Worm (Caenorhabditis elegans) whole organism, mixed stage, embryonic: Measurements from ENCODE around the gene gei-18.

Experiments
- M03D4.4 ChIP-seq: sonication (generic microtip); optimal IDR thresholded peaks from 2 replicates; lab custom pipeline; 2017; ENCODE audit warnings: mild to moderate bottlenecking, missing genetic modification characterization, missing compliant biosample characterization
- bed-3 ChIP-seq: fragments of 200-800 bp; sonication (Bioruptor generic); optimal IDR thresholded peaks from 3 replicates; lab custom pipeline; 2018; ENCODE audit warnings: mild to moderate bottlenecking, missing genetic modification characterization, moderate library complexity, missing compliant biosample characterization
- blmp-1 ChIP-seq: fragments of 150-350 bp; optimal IDR thresholded peaks from 2 replicates; lab custom pipeline; 2014; ENCODE audit warnings: missing biosample characterization, missing genetic modification characterization
- ceh-39 ChIP-seq: fragments of 150-350 bp; optimal IDR thresholded peaks from 2 replicates; lab custom pipeline; 2014; ENCODE audit warnings: missing biosample characterization, missing genetic modification characterization
- ceh-43 ChIP-seq: fragments of 200-800 bp; sonication (Bioruptor generic); optimal IDR thresholded peaks from 2 replicates; lab custom pipeline; 2018; ENCODE audit warnings: mild to moderate bottlenecking, missing genetic modification characterization, moderate library complexity, missing compliant biosample characterization
- ceh-83 ChIP-seq: fragments of 200-800 bp; sonication (Bioruptor generic); optimal IDR thresholded peaks from 2 replicates; lab custom pipeline; 2018; ENCODE audit warnings: mild to moderate bottlenecking, missing genetic modification characterization, missing compliant biosample characterization
- ces-1 ChIP-seq: fragments of 150-350 bp; optimal IDR thresholded peaks from 2 replicates; lab custom pipeline; 2014; ENCODE audit warnings: missing biosample characterization, missing genetic modification reagents, missing genetic modification characterization
- cnd-1 ChIP-seq: fragments of 200-800 bp; sonication (Bioruptor generic); optimal IDR thresholded peaks from 2 replicates; lab custom pipeline; 2018; ENCODE audit warnings: mild to moderate bottlenecking, missing genetic modification characterization, missing compliant biosample characterization
- drap-1 ChIP-seq: fragments of 200-800 bp; sonication (Bioruptor generic); optimal IDR thresholded peaks from 3 replicates; lab custom pipeline; 2018; ENCODE audit warnings: mild to moderate bottlenecking, missing genetic modification characterization, missing compliant biosample characterization
- elt-1 ChIP-seq: sonication (generic microtip); optimal IDR thresholded peaks from 2 replicates; lab custom pipeline; 2017; ENCODE audit warnings: missing genetic modification characterization, mild to moderate bottlenecking, missing compliant biosample characterization, antibody characterized with exemption, moderate library complexity, borderline replicate concordance; ENCODE audit not compliant: insufficient read depth
- elt-3 ChIP-seq: fragments of 150-350 bp; optimal IDR thresholded peaks from 2 replicates; lab custom pipeline; 2014; ENCODE audit warnings: missing biosample characterization, missing genetic modification characterization
- flh-1 ChIP-seq: fragments of 200-800 bp; sonication (Bioruptor generic); optimal IDR thresholded peaks from 2 replicates; lab custom pipeline; 2018; ENCODE audit warnings: mild to moderate bottlenecking, missing genetic modification characterization, moderate library complexity, missing compliant biosample characterization
- ham-2 ChIP-seq: fragments of 200-800 bp; sonication (Bioruptor generic); optimal IDR thresholded peaks from 2 replicates; lab custom pipeline; 2018; ENCODE audit warnings: mild to moderate bottlenecking, missing genetic modification characterization, missing compliant biosample characterization
- hlh-1 ChIP-seq: fragments of 150-350 bp; optimal IDR thresholded peaks from 2 replicates; lab custom pipeline; 2014; ENCODE audit warnings: missing biosample characterization, missing genetic modification reagents, missing genetic modification characterization
- lin-13 ChIP-seq: fragments of 150-350 bp; optimal IDR thresholded peaks from 2 replicates; lab custom pipeline; 2014; ENCODE audit warnings: missing biosample characterization, missing genetic modification characterization
- lin-32 ChIP-seq: fragments of 200-800 bp; sonication (Bioruptor generic); optimal IDR thresholded peaks from 2 replicates; lab custom pipeline; 2018; ENCODE audit warnings: mild to moderate bottlenecking, missing genetic modification characterization, missing compliant biosample characterization
- lsy-2 ChIP-seq: fragments of 150-350 bp; optimal IDR thresholded peaks from 2 replicates; lab custom pipeline; 2014; ENCODE audit warnings: missing biosample characterization, missing genetic modification characterization
- mab-5 ChIP-seq: fragments of 150-350 bp; optimal IDR thresholded peaks from 2 replicates; lab custom pipeline; 2014; ENCODE audit warnings: missing biosample characterization, missing genetic modification characterization
- mep-1 ChIP-seq: fragments of 150-350 bp; optimal IDR thresholded peaks from 2 replicates; lab custom pipeline; 2017; ENCODE audit warnings: missing biosample characterization, missing genetic modification reagents, missing genetic modification characterization, inconsistent platforms
- mls-2 ChIP-seq: sonication (generic microtip); optimal IDR thresholded peaks from 2 replicates; lab custom pipeline; 2016; ENCODE audit warnings: mild to moderate bottlenecking, missing genetic modification characterization, moderate library complexity, missing compliant biosample characterization
- nhr-12 ChIP-seq: fragments of 150-350 bp; optimal IDR thresholded peaks from 2 replicates; lab custom pipeline; 2014; ENCODE audit warnings: missing biosample characterization, missing genetic modification characterization
- nhr-2 ChIP-seq: fragments of 150-350 bp; optimal IDR thresholded peaks from 2 replicates; lab custom pipeline; 2014; ENCODE audit warnings: missing biosample characterization, missing genetic modification characterization
- nhr-237 ChIP-seq: fragments of 150-350 bp; optimal IDR thresholded peaks from 2 replicates; lab custom pipeline; 2014; ENCODE audit warnings: missing biosample characterization, missing genetic modification characterization
- nhr-28 ChIP-seq: fragments of 150-350 bp; optimal IDR thresholded peaks from 2 replicates; lab custom pipeline; 2014; ENCODE audit warnings: missing biosample characterization, missing genetic modification characterization
- nhr-76 ChIP-seq: sonication (generic microtip); optimal IDR thresholded peaks from 2 replicates; lab custom pipeline; 2017; ENCODE audit warnings: missing biosample characterization, missing genetic modification characterization
- pha-4 ChIP-seq: fragments of 150-350 bp; optimal IDR thresholded peaks from 2 replicates; lab custom pipeline; 2018; ENCODE audit warnings: missing biosample characterization, missing genetic modification reagents, missing genetic modification characterization
- sem-2 ChIP-seq: fragments of 200-800 bp; sonication (Bioruptor generic); optimal IDR thresholded peaks from 2 replicates; lab custom pipeline; 2018; ENCODE audit warnings: mild to moderate bottlenecking, missing genetic modification characterization, missing compliant biosample characterization
- snpc-4 ChIP-seq: fragments of 150-350 bp; optimal IDR thresholded peaks from 2 replicates; lab custom pipeline; 2014; ENCODE audit warnings: missing biosample characterization, missing genetic modification characterization
- sptf-1 ChIP-seq: sonication (generic microtip); optimal IDR thresholded peaks from 2 replicates; lab custom pipeline; 2017; ENCODE audit warnings: mild to moderate bottlenecking, missing genetic modification characterization, moderate library complexity, missing compliant biosample characterization
- tbx-8 ChIP-seq: fragments of 200-800 bp; sonication (Bioruptor generic); optimal IDR thresholded peaks from 2 replicates; lab custom pipeline; 2018; ENCODE audit warnings: mild to moderate bottlenecking, missing genetic modification characterization, moderate library complexity, missing compliant biosample characterization
- unc-120 ChIP-seq: sonication (generic microtip); optimal IDR thresholded peaks from 2 replicates; lab custom pipeline; 2017; ENCODE audit warnings: missing genetic modification characterization, missing compliant biosample characterization; ENCODE audit not compliant: poor library complexity, severe bottlenecking
- unc-39 ChIP-seq: fragments of 150-350 bp; optimal IDR thresholded peaks from 2 replicates; lab custom pipeline; 2014; ENCODE audit warnings: missing biosample characterization, missing genetic modification characterization
- unc-62 ChIP-seq: fragments of 150-350 bp; optimal IDR thresholded peaks from 2 replicates; lab custom pipeline; 2014; ENCODE audit warnings: missing biosample characterization, missing genetic modification reagents, missing genetic modification characterization
- zip-8 ChIP-seq: fragments of 150-350 bp; optimal IDR thresholded peaks from 2 replicates; lab custom pipeline; 2014; ENCODE audit warnings: missing biosample characterization, missing genetic modification characterization
- ztf-11 ChIP-seq: fragments of 150-350 bp; optimal IDR thresholded peaks from 2 replicates; lab custom pipeline; 2014; ENCODE audit warnings: missing biosample characterization, missing genetic modification characterization

The gei-18 gene

DNA sequence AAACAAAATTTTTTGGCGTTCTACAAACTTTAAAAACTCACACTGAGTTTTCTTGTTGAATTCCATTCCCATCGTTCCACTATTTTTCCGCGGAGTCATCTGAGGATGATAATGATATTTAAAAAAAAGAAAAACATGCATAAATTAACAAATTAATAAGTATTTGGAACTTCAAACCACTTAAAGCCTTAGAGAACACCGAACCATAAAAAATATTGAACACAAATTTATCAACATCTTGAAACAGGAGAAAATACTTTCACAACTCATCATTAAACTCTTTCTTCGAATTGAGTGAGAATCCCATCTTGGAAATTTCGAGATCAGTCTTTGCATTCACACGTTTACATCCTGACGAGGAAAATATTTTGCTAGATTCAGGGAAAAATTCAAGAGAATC lies at the start of gene gei-18:
Gene gei-18 (minus strand): TSS at position 101 of the 400 bp plus-strand sequence.
- no peak for TF ChIP-seq unc-120 (tag; lab: Kevin White, UChicago)
- TF ChIP-seq sptf-1 (tag; lab: Kevin White, UChicago): no peak
- TF ChIP-seq elt-1 (tag; lab: Kevin White, UChicago): no peak
- TF ChIP-seq lin-32 (GFP tag; lab: Kevin White, UChicago): no peak
- no peak for TF ChIP-seq ceh-83 (GFP tag; lab: Kevin White, UChicago)
- TF ChIP-seq blmp-1 (tag; lab: Kevin White, UChicago): no peak
- no peak for TF ChIP-seq mep-1 (tag; lab: Kevin White, UChicago)
- TF ChIP-seq cnd-1 (tag; lab: Kevin White, UChicago): no peak
- TF ChIP-seq M03D4.4 (tag; lab: Kevin White, UChicago): no peak
- no peak for TF ChIP-seq sem-2 (GFP tag; lab: Kevin White, UChicago)
- TF ChIP-seq ceh-43 (GFP tag; lab: Kevin White, UChicago): no peak
- no peak for TF ChIP-seq lin-13
- no peak for TF ChIP-seq bed-3 (GFP tag; lab: Kevin White, UChicago)
- no peak for TF ChIP-seq pha-4 (tag; lab: Kevin White, UChicago)

DNA sequence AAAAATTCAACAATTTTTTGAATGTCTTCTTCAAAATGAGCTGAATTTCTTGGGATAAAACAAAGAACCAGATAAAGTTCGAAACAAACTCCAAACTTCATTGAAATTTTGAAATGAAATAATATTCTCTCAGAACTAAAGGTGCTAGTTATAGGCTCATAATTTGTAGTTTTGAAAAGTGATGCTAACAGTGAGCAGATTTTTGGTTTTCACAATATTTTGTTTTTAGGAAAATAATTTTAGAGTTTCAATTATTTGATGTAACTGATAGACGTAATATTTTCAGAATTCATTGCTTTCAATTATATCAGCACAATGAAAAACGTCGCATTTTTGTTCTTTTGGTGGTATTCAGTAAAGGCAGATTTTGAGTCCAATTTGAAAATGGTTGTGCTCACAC lies 37.6 kb upstream of the gei-18 start, which contains the start of the genes irld-56 and irld-55:
Gene irld-56 (minus strand): TSS at position 101 of the 400 bp plus-strand sequence.
Gene irld-55 (plus strand): TSS at position 316 of the 400 bp plus-strand sequence.
- TF ChIP-seq sptf-1 (tag; lab: Kevin White, UChicago) (no peak), ces-1 (GFP tag; lab: Kevin White, UChicago) (no peak), sem-2 (GFP tag; lab: Kevin White, UChicago) (no peak), pha-4 (tag; lab: Kevin White, UChicago) (no peak), unc-120 (tag; lab: Kevin White, UChicago) (no peak), elt-1 (tag; lab: Kevin White, UChicago) (no peak), nhr-76 (tag; lab: Kevin White, UChicago) (no peak), hlh-1 (tag; lab: Kevin White, UChicago) (no peak), ceh-83 (GFP tag; lab: Kevin White, UChicago) (no peak), nhr-28 (no peak), mab-5 (tag; lab: Kevin White, UChicago) (no peak), mep-1 (tag; lab: Kevin White, UChicago) (no peak), M03D4.4 (tag; lab: Kevin White, UChicago) (no peak), elt-3 (tag; lab: Kevin White, UChicago) (no peak), mls-2 (tag; lab: Kevin White, UChicago) (no peak), lin-13 (no peak), ceh-43 (GFP tag; lab: Kevin White, UChicago) (no peak)

DNA sequence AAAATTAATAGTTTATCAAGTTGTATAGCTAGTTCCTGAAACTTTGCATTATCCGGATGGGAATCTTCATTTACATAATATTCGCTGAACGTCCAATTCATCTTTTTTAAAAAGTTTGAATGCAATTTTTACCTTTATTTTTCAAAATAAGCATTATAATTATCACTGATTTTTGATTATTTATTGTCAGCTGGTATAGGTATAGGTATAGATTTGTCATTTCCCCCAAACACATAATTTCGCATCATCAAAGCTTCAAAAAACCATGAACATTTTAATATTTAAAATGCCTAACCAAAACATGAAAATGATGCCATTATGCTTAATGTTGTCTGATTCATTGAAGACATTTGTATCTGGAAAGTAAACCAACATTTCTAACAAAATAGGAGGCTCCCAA lies 33.5 kb upstream of the gei-18 start, which contains the start of gene srw-63:
Gene srw-63 (minus strand): TSS at position 101 of the 400 bp plus-strand sequence.
- TF ChIP-seq ceh-43 (GFP tag; lab: Kevin White, UChicago): no peak
- TF ChIP-seq nhr-76 (tag; lab: Kevin White, UChicago): no peak
- TF ChIP-seq hlh-1 (tag; lab: Kevin White, UChicago): no peak
- no peak for TF ChIP-seq lin-13
- TF ChIP-seq mab-5 (tag; lab: Kevin White, UChicago): no peak
- no peak for TF ChIP-seq unc-62 (GFP tag; lab: Kevin White, UChicago)
- TF ChIP-seq sem-2 (GFP tag; lab: Kevin White, UChicago): no peak
- no peak for TF ChIP-seq ces-1 (GFP tag; lab: Kevin White, UChicago)
- TF ChIP-seq lin-32 (GFP tag; lab: Kevin White, UChicago): no peak
- TF ChIP-seq nhr-12: no peak
- no peak for TF ChIP-seq blmp-1 (tag; lab: Kevin White, UChicago)
- no peak for TF ChIP-seq tbx-8 (GFP tag; lab: Kevin White, UChicago)
- TF ChIP-seq sptf-1 (tag; lab: Kevin White, UChicago): no peak
- TF ChIP-seq, all 35 proteins: peak for 0

DNA sequence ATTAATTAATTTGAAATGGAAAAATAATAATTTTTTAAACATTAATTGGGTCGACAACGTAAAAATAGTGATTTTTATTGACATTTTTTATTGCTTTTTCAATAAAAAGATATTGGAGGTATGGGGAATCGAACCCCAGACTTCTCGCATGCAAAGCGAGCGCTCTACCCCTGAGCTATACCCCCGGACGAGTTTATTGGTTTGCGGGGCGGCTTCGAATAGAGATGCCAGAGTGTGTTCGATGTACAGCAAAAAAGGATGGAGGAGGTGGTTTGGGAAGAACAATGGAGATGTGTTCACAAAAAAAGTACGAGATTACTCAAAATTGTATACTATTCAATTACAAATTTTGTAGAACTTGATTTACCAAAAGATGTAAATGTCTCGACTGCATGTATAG lies 31.4 kb upstream of the gei-18 start:
- no peak for TF ChIP-seq lsy-2 (tag; lab: Kevin White, UChicago)
- no peak for TF ChIP-seq drap-1 (GFP tag; lab: Kevin White, UChicago)
- TF ChIP-seq mep-1 (tag; lab: Kevin White, UChicago): no peak
- TF ChIP-seq nhr-2 (tag; lab: Kevin White, UChicago): no peak
- TF ChIP-seq mls-2 (tag; lab: Kevin White, UChicago): no peak
- TF ChIP-seq ceh-39 (tag; lab: Kevin White, UChicago): no peak
- peak; percentile 26 for TF ChIP-seq flh-1
- no peak for TF ChIP-seq nhr-12
- no peak for TF ChIP-seq lin-13
- no peak for TF ChIP-seq elt-1 (tag; lab: Kevin White, UChicago)
- TF ChIP-seq snpc-4 (tag; lab: Kevin White, UChicago): no peak
- TF ChIP-seq ceh-83 (GFP tag; lab: Kevin White, UChicago): peak; percentile 87
- TF ChIP-seq ceh-43 (GFP tag; lab: Kevin White, UChicago): peak; percentile 71
- TF ChIP-seq lin-32 (GFP tag; lab: Kevin White, UChicago): peak; percentile 38
- no peak for TF ChIP-seq elt-3 (tag; lab: Kevin White, UChicago)
- peak; percentile 14 for TF ChIP-seq bed-3 (GFP tag; lab: Kevin White, UChicago)
- no peak for TF ChIP-seq unc-39 (tag; lab: Kevin White, UChicago)
- no peak for TF ChIP-seq M03D4.4 (tag; lab: Kevin White, UChicago)
- TF ChIP-seq unc-62 (GFP tag; lab: Kevin White, UChicago): no peak
- no peak for TF ChIP-seq pha-4 (tag; lab: Kevin White, UChicago)
- TF ChIP-seq cnd-1 (tag; lab: Kevin White, UChicago): no peak
- TF ChIP-seq nhr-76 (tag; lab: Kevin White, UChicago): no peak
- no peak for TF ChIP-seq nhr-28
- TF ChIP-seq ham-2 (GFP tag; lab: Kevin White, UChicago): no peak
- no peak for TF ChIP-seq sptf-1 (tag; lab: Kevin White, UChicago)
- no peak for TF ChIP-seq zip-8 (tag; lab: Kevin White, UChicago)
- no peak for TF ChIP-seq mab-5 (tag; lab: Kevin White, UChicago)
- no peak for TF ChIP-seq hlh-1 (tag; lab: Kevin White, UChicago)
- no peak for TF ChIP-seq nhr-237
- TF ChIP-seq blmp-1 (tag; lab: Kevin White, UChicago): no peak
- TF ChIP-seq tbx-8 (GFP tag; lab: Kevin White, UChicago): no peak
- TF ChIP-seq sem-2 (GFP tag; lab: Kevin White, UChicago): no peak
- no peak for TF ChIP-seq unc-120 (tag; lab: Kevin White, UChicago)
- TF ChIP-seq ces-1 (GFP tag; lab: Kevin White, UChicago): no peak
- TF ChIP-seq ztf-11: no peak
